Worm (Caenorhabditis elegans) whole organism, L1 larva: ENCODE results near the gene ZC239.4.

Experiments
- C04F5.9 ChIP-seq: sonication (generic microtip); optimal IDR thresholded peaks from 2 replicates; lab custom pipeline; 2016; ENCODE audit warnings: missing genetic modification characterization, missing compliant biosample characterization
- C16A3.4 ChIP-seq: fragments of 150-350 bp; optimal IDR thresholded peaks from 2 replicates; lab custom pipeline; 2014; ENCODE audit warnings: missing biosample characterization, missing genetic modification characterization
- F16B12.6 ChIP-seq: fragments of 150-350 bp; optimal IDR thresholded peaks from 2 replicates; lab custom pipeline; 2014; ENCODE audit warnings: missing biosample characterization, missing genetic modification characterization
- Y116A8C.19 ChIP-seq: sonication (generic microtip); optimal IDR thresholded peaks from 2 replicates; lab custom pipeline; 2016; ENCODE audit warnings: missing compliant biosample characterization, missing genetic modification characterization, borderline replicate concordance
- aha-1 ChIP-seq: fragments of 150-350 bp; optimal IDR thresholded peaks from 2 replicates; lab custom pipeline; 2014; ENCODE audit warnings: missing biosample characterization, missing genetic modification characterization
- alr-1 ChIP-seq: fragments of 200-800 bp; sonication (Bioruptor generic); optimal IDR thresholded peaks from 2 replicates; lab custom pipeline; 2018; ENCODE audit warnings: borderline replicate concordance, mild to moderate bottlenecking, missing genetic modification characterization, missing compliant biosample characterization
- aly-2 ChIP-seq: fragments of 150-350 bp; optimal IDR thresholded peaks from 2 replicates; lab custom pipeline; 2014; ENCODE audit warnings: missing biosample characterization, missing genetic modification characterization
- ama-1 ChIP-seq: fragments of 150-350 bp; optimal IDR thresholded peaks from 2 replicates; lab custom pipeline; 2014
- blmp-1 ChIP-seq: fragments of 150-350 bp; optimal IDR thresholded peaks from 2 replicates; lab custom pipeline; 2014; ENCODE audit warnings: missing biosample characterization, missing genetic modification characterization
- ceh-82 ChIP-seq, 3 experiments: fragments of 150-350 bp in 1 of 3; sonication (generic microtip) in 2 of 3; optimal IDR thresholded peaks; 2 replicates each; lab custom pipeline; 2014 to 2017; ENCODE audit warnings: missing biosample characterization in 3 of 3, missing genetic modification characterization in 3 of 3
- ces-1 ChIP-seq: fragments of 150-350 bp; optimal IDR thresholded peaks from 2 replicates; lab custom pipeline; 2014; ENCODE audit warnings: missing biosample characterization, missing genetic modification reagents, missing genetic modification characterization
- dsc-1 ChIP-seq: sonication (generic microtip); optimal IDR thresholded peaks from 2 replicates; lab custom pipeline; 2016; ENCODE audit warnings: mild to moderate bottlenecking, missing genetic modification characterization, missing compliant biosample characterization
- efl-3 ChIP-seq: fragments of 200-800 bp; sonication (Bioruptor generic); optimal IDR thresholded peaks from 2 replicates; lab custom pipeline; 2018; ENCODE audit warnings: mild to moderate bottlenecking, missing genetic modification characterization, missing compliant biosample characterization
- egl-13 ChIP-seq: sonication (generic microtip); optimal IDR thresholded peaks from 2 replicates; lab custom pipeline; 2016; ENCODE audit warnings: missing genotype, missing genetic modification reagents, missing genetic modification characterization, missing compliant biosample characterization
- elt-2 ChIP-seq: sonication (generic microtip); optimal IDR thresholded peaks from 2 replicates; lab custom pipeline; 2016; ENCODE audit warnings: missing genetic modification characterization, mild to moderate bottlenecking, inconsistent platforms, missing compliant biosample characterization, missing genetic modification reagents
- elt-3 ChIP-seq, 6 experiments: fragments of 150-350 bp in 1 of 6; sonication (generic microtip); optimal IDR thresholded peaks; 2 replicates each; lab custom pipeline; 2017 to 2018; ENCODE audit warnings: missing biosample characterization in 6 of 6, missing genetic modification characterization in 6 of 6, inconsistent platforms in 1 of 6
- fkh-8 ChIP-seq: sonication (generic microtip); optimal IDR thresholded peaks from 2 replicates; lab custom pipeline; 2016; ENCODE audit warnings: mild to moderate bottlenecking, missing genetic modification characterization, missing compliant biosample characterization
- hlh-17 ChIP-seq: fragments of 200-800 bp; sonication (Bioruptor generic); optimal IDR thresholded peaks from 2 replicates; lab custom pipeline; 2018; ENCODE audit warnings: missing genetic modification characterization, mild to moderate bottlenecking, missing compliant biosample characterization, moderate library complexity, borderline replicate concordance
- irx-1 ChIP-seq: sonication (generic microtip); optimal IDR thresholded peaks from 2 replicates; lab custom pipeline; 2016; ENCODE audit warnings: missing genetic modification characterization, missing compliant biosample characterization
- isw-1 ChIP-seq: fragments of 200-800 bp; sonication (Bioruptor generic); IDR thresholded peaks from 2 replicates; pipeline ENCODE4 v1.3.6; 2022; ENCODE audit warnings: missing genetic modification characterization, missing compliant biosample characterization
- lin-13 ChIP-seq: fragments of 150-350 bp; optimal IDR thresholded peaks from 2 replicates; lab custom pipeline; 2014; ENCODE audit warnings: missing biosample characterization, missing genetic modification reagents, missing genetic modification characterization
- lin-35 ChIP-seq, 2 experiments: fragments of 150-350 bp; optimal IDR thresholded peaks; 2 replicates each; lab custom pipeline; 2014; ENCODE audit warnings: missing biosample characterization in 2 of 2, missing genetic modification characterization in 2 of 2, missing genetic modification reagents in 2 of 2
- lin-39 ChIP-seq: fragments of 150-350 bp; optimal IDR thresholded peaks from 2 replicates; lab custom pipeline; 2014; ENCODE audit warnings: missing biosample characterization, missing genetic modification reagents, missing genetic modification characterization
- lir-3 ChIP-seq: sonication (generic microtip); optimal IDR thresholded peaks from 2 replicates; lab custom pipeline; 2016; ENCODE audit warnings: mild to moderate bottlenecking, missing genetic modification characterization, moderate library complexity, missing compliant biosample characterization; ENCODE audit not compliant: poor library complexity
- lsy-2 ChIP-seq, 2 experiments: fragments of 150-350 bp; optimal IDR thresholded peaks; 2 replicates each; lab custom pipeline; 2014; ENCODE audit warnings: missing biosample characterization in 2 of 2, missing genetic modification characterization in 2 of 2
- nhr-20 ChIP-seq: sonication (generic microtip); optimal IDR thresholded peaks from 2 replicates; lab custom pipeline; 2016; ENCODE audit warnings: mild to moderate bottlenecking, missing genetic modification characterization, missing compliant biosample characterization
- nhr-71 ChIP-seq: sonication (generic microtip); optimal IDR thresholded peaks from 2 replicates; lab custom pipeline; 2016; ENCODE audit warnings: mild to moderate bottlenecking, missing genetic modification characterization, moderate library complexity, missing compliant biosample characterization
- nhr-77 ChIP-seq: fragments of 150-350 bp; optimal IDR thresholded peaks from 2 replicates; lab custom pipeline; 2014; ENCODE audit warnings: missing biosample characterization, missing genetic modification characterization
- nhr-85 ChIP-seq: sonication (generic microtip); peaks from one replicate; lab custom pipeline; 2016; ENCODE audit warnings: missing genetic modification characterization, inconsistent platforms, missing compliant biosample characterization
- pag-3 ChIP-seq: sonication (generic microtip); optimal IDR thresholded peaks from 2 replicates; lab custom pipeline; 2017; ENCODE audit warnings: missing genetic modification characterization, mild to moderate bottlenecking, missing compliant biosample characterization, antibody characterized with exemption, borderline replicate concordance; ENCODE audit not compliant: insufficient read depth
- snpc-4 ChIP-seq: fragments of 150-350 bp; optimal IDR thresholded peaks from 2 replicates; lab custom pipeline; 2014; ENCODE audit warnings: missing biosample characterization, missing genetic modification characterization
- snu-23 ChIP-seq: sonication (generic microtip); optimal IDR thresholded peaks from 2 replicates; lab custom pipeline; 2016; ENCODE audit warnings: missing genetic modification characterization, missing compliant biosample characterization
- swsn-7 ChIP-seq: sonication (generic microtip); optimal IDR thresholded peaks from 2 replicates; lab custom pipeline; 2016; ENCODE audit warnings: missing genetic modification characterization, missing compliant biosample characterization
- unc-130 ChIP-seq: fragments of 150-350 bp; optimal IDR thresholded peaks from 2 replicates; lab custom pipeline; 2017; ENCODE audit warnings: missing biosample characterization, missing genetic modification characterization, inconsistent platforms
- xbp-1 ChIP-seq: sonication (generic microtip); optimal IDR thresholded peaks from 2 replicates; lab custom pipeline; 2016; ENCODE audit warnings: missing genetic modification characterization, missing compliant biosample characterization

Gene ZC239.4

DNA sequence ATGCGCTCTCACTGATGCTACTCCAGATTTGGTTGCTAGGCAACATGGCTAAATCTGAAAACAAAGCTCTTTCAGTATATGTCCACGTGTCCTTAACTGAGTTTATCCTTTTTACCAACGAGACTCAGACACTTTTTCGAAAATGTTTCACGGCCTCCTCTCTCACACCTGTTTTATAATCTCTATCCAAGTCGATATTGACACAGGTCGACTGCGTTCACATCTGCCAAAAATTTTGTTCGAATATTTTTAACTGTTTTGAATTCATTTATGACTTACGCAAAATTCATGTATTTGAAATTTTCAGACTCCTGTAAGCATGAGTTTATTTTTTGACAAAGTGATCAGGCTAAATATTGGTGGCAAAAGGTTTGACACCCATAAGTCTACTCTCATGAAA, 1.8 kb downstream of the ZC239.4 start, which contains the start of gene ZC239.3:
ZC239.3 (plus strand) TSS at position 301 of the 400 bp plus-strand sequence.
- peak; percentile 23 for TF ChIP-seq xbp-1 (tag; lab: Kevin White, UChicago)

DNA sequence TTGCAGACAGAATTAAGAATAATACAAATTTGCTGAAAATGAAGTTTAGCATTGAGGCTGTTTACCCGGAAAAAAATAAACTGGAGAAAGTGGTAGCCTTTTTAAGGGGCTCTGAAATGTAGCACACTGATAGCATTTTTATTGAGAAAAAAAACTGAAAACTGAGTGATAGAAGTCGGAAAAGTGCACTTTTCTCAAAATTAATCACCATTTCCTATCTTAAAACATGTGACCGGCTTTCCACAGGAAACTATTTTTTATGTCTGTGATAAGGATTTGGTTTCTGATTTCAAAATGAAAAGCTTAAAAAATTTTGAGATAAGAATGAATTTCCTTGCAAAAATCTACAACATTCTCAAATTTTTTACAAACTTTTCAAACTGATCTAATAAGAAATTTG, 6.7 kb downstream of the ZC239.4 start, which contains the start of gene ZC239.22:
ZC239.22 (minus strand) TSS at position 101 of the 400 bp plus-strand sequence.
- TF ChIP-seq ceh-82 (tag; optimal IDR thresholded peaks at IDR 0.05; lab: Kevin White, UChicago): no peak
- no peak for TF ChIP-seq Y116A8C.19 (tag; lab: Kevin White, UChicago)
- TF ChIP-seq blmp-1: no peak
- TF ChIP-seq ama-1 (lab: Kevin White, UChicago): no peak
- TF ChIP-seq lir-3 (tag; lab: Kevin White, UChicago): no peak
- TF ChIP-seq xbp-1 (tag; lab: Kevin White, UChicago): no peak
- no peak for TF ChIP-seq pag-3 (tag; lab: Kevin White, UChicago)
- no peak for TF ChIP-seq lin-35 (GFP tag; optimal IDR thresholded peaks at IDR 0.05; lab: Kevin White, UChicago)
- no peak for TF ChIP-seq aha-1 (tag; lab: Kevin White, UChicago)
- no peak for TF ChIP-seq aly-2 (tag; lab: Kevin White, UChicago)
- no peak for TF ChIP-seq egl-13 (tag; lab: Kevin White, UChicago)
- TF ChIP-seq nhr-71 (tag; lab: Kevin White, UChicago): no peak
- no peak for TF ChIP-seq nhr-20 (tag; lab: Kevin White, UChicago)
- no peak for TF ChIP-seq fkh-8 (tag; lab: Kevin White, UChicago)
- no peak for TF ChIP-seq lin-13 (GFP tag; lab: Kevin White, UChicago)
- no peak for TF ChIP-seq nhr-77 (tag; lab: Kevin White, UChicago)

DNA sequence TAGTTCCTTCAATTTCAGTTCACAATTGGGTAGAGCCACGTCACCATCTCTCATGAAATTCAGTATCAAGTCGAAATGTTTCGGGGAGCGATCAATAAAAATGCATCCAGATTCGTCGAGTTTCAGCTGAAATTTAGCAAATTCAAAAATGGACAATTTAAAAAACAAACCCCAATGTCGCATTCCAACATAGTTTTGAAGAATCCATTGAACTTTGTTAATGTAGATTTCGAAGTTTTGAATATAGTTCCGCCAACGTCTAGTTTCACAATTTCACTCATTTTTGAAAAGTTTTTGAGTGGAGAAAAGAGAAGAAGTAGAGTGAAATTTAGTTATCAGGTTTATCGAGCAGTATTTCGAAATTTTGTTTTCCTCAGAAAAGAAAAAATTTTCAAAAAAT, 7.7 kb downstream of the ZC239.4 start, which contains the start of gene ZC239.14:
ZC239.14 (minus strand) TSS at position 305 of the 400 bp plus-strand sequence.
- TF ChIP-seq dsc-1 (tag; lab: Kevin White, UChicago) (no peak), snpc-4 (tag; lab: Kevin White, UChicago) (no peak), irx-1 (tag; lab: Kevin White, UChicago) (no peak), lin-39 (tag; lab: Kevin White, UChicago) (no peak), hlh-17 (no peak), swsn-7 (tag; lab: Kevin White, UChicago) (no peak), nhr-85 (tag; lab: Kevin White, UChicago) (no peak), C04F5.9 (tag; lab: Kevin White, UChicago) (no peak), lsy-2 (tag; optimal IDR thresholded peaks at IDR 0.05; lab: Kevin White, UChicago) (no peak), ces-1 (GFP tag; lab: Kevin White, UChicago) (no peak), C16A3.4 (tag; lab: Kevin White, UChicago) (no peak), unc-130 (tag; lab: Kevin White, UChicago) (no peak), isw-1 (GFP tag; lab: Robert Waterston, UW) (no peak)

DNA sequence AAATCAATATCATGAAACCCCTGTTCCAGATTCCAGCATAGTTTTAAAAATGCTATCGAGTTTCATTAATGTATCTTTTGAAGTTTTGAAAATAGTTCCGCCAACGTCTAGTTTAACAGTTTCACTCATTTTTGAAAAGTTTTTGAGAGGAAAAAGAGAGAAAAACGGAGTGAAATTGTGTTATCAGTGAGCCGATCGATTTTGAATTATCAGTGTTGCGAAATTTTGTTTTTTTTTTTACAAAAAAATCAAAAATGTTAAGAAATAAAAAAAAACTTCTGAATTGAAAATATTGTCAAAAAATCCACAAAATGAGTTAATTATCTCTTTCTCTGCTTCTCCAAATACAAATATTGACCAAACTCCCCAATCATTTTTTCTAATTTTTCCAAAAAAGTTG, 8.7 kb downstream of the ZC239.4 start, which contains the start of gene ZC239.13:
ZC239.13 (minus strand) TSS at position 154 of the 400 bp plus-strand sequence.
- no peak for TF ChIP-seq alr-1 (tag; lab: Kevin White, UChicago)
- TF ChIP-seq elt-2: peak; percentile 21

DNA sequence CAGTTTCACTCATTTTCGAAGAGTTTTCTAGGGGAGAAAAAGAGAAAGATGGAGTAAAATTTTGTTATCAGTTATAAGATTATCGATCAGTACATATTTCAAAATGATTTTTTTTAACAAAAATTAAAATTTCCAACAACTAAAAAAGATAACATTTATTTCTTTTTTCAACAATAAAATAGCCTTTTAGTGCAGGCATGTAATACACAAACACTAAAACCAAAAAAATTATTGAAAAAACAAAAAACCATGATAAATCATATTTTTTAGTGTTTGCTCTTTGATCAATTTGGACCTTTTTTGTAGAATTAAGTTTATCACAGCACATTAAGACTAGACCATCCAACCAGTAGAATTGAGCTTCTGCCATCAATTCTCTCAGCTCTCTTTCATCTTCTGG, 10.6 kb downstream of the ZC239.4 start, which contains the start of gene ZC239.15:
ZC239.15 (minus strand) TSS at position 101 of the 400 bp plus-strand sequence.
- no peak for TF ChIP-seq lir-3 (tag; lab: Kevin White, UChicago)
- TF ChIP-seq F16B12.6 (tag; lab: Kevin White, UChicago): no peak
- TF ChIP-seq elt-3 (tag; optimal IDR thresholded peaks at IDR 0.05; lab: Kevin White, UChicago): no peak
- no peak for TF ChIP-seq snu-23
- TF ChIP-seq Y116A8C.19 (tag; lab: Kevin White, UChicago): no peak
- no peak for TF ChIP-seq efl-3 (GFP tag; lab: Kevin White, UChicago)
